Fruit fly (Drosophila melanogaster) whole organism, adult: ENCODE data around the gene CG42397.

Source experiments
- CG33017 ChIP-seq: fragments of 200-800 bp; sonication (Bioruptor generic); optimal IDR thresholded peaks from 2 replicates; lab custom pipeline; 2018; ENCODE audit warnings: missing biosample characterization, mild to moderate bottlenecking, missing genetic modification characterization, moderate library complexity
- Crg-1 ChIP-seq: fragments of 200-800 bp; sonication (Bioruptor generic); optimal IDR thresholded peaks from 2 replicates; lab custom pipeline; 2016; ENCODE audit warnings: missing biosample characterization, missing genetic modification characterization
- tj ChIP-seq: fragments of 200-800 bp; sonication (Bioruptor generic); optimal IDR thresholded peaks from 3 replicates; lab custom pipeline; 2017; ENCODE audit warnings: missing biosample characterization, mild to moderate bottlenecking, missing genetic modification characterization, moderate library complexity

- TF ChIP-seq tj (GFP tag; lab: Kevin White, UChicago) (no peak), CG33017 (tag; lab: Kevin White, UChicago) (no peak), Crg-1 (GFP tag; lab: Kevin White, UChicago) (no peak)
These were observed 7.5 kb downstream of the CG42397 start, which contains the start of gene prc for dm6 chr3L:11966104-11966503.
